Fruit fly (Drosophila melanogaster): ENCODE measurements around the gene CG15019.

The CG15019 gene

dm6 chr3L:4405922-4406321, at the start of gene CG15019:
Gene CG15019, minus strand, starts transcription at chr3L:4406059.
- no peak for TF ChIP-seq CG17801 (GFP tag; optimal IDR thresholded peaks at IDR 0.05; ENCODE audit: partially characterized antibody)

- no peak for TF ChIP-seq CG17801 (GFP tag; optimal IDR thresholded peaks at IDR 0.05; ENCODE audit: partially characterized antibody)
These were observed 41.4 kb upstream of the CG15019 start for dm6 chr3L:4447229-4447628.

- TF ChIP-seq CG17801 (GFP tag; optimal IDR thresholded peaks at IDR 0.05; ENCODE audit: partially characterized antibody) = no peak
These were observed 40.4 kb upstream of the CG15019 start, which contains the start of gene CG12607 for dm6 chr3L:4446273-4446672. Gene CG12607, plus strand, starts transcription at chr3L:4446573.

dm6 chr3L:4445824-4446223, 40.0 kb upstream of the CG15019 start:
- no peak for TF ChIP-seq CG17801 (GFP tag; optimal IDR thresholded peaks at IDR 0.05; ENCODE audit: partially characterized antibody)

dm6 chr3L:4442168-4442567, 36.3 kb upstream of the CG15019 start:
- no peak for TF ChIP-seq CG17801 (GFP tag; optimal IDR thresholded peaks at IDR 0.05; ENCODE audit: partially characterized antibody)

dm6 chr3L:4440153-4440552, 34.3 kb upstream of the CG15019 start:
- TF ChIP-seq CG17801 (GFP tag; optimal IDR thresholded peaks at IDR 0.05; ENCODE audit: partially characterized antibody) = no peak

- TF ChIP-seq CG17801 (GFP tag; optimal IDR thresholded peaks at IDR 0.05; ENCODE audit: partially characterized antibody) = no peak
These were observed 30.6 kb upstream of the CG15019 start, which contains the start of gene CG15021 for dm6 chr3L:4436421-4436820. Gene CG15021, plus strand, starts transcription at chr3L:4436721.

- TF ChIP-seq CG17801 (GFP tag; optimal IDR thresholded peaks at IDR 0.05; ENCODE audit: partially characterized antibody) = no peak
These were observed 25.4 kb upstream of the CG15019 start for dm6 chr3L:4431111-4431730.

- no peak for TF ChIP-seq CG17801 (GFP tag; optimal IDR thresholded peaks at IDR 0.05; ENCODE audit: partially characterized antibody)
These were observed 24.5 kb upstream of the CG15019 start for dm6 chr3L:4430331-4430730.

dm6 chr3L:4428918-4429546, 23.2 kb upstream of the CG15019 start, which contains the start of gene nAChRbeta1:
Gene nAChRbeta1, plus strand, starts transcription at chr3L:4429349.
- TF ChIP-seq CG17801 (GFP tag; optimal IDR thresholded peaks at IDR 0.05; ENCODE audit: partially characterized antibody) = no peak

- no peak for TF ChIP-seq CG17801 (GFP tag; optimal IDR thresholded peaks at IDR 0.05; ENCODE audit: partially characterized antibody)
These were observed 20.7 kb upstream of the CG15019 start for dm6 chr3L:4426581-4426980.

dm6 chr3L:4421362-4421761, 15.5 kb upstream of the CG15019 start, which contains the start of gene CG15020:
Gene CG15020, plus strand, starts transcription at chr3L:4421662.
- TF ChIP-seq CG17801 (GFP tag; optimal IDR thresholded peaks at IDR 0.05; ENCODE audit: partially characterized antibody) = no peak

dm6 chr3L:4417543-4417942, 11.7 kb upstream of the CG15019 start:
- TF ChIP-seq CG17801 (GFP tag; optimal IDR thresholded peaks at IDR 0.05; ENCODE audit: partially characterized antibody) = no peak

dm6 chr3L:4417068-4417467, 11.2 kb upstream of the CG15019 start:
- TF ChIP-seq CG17801 (GFP tag; optimal IDR thresholded peaks at IDR 0.05; ENCODE audit: partially characterized antibody) = no peak

- no peak for TF ChIP-seq CG17801 (GFP tag; optimal IDR thresholded peaks at IDR 0.05; ENCODE audit: partially characterized antibody)
These were observed 9.7 kb upstream of the CG15019 start for dm6 chr3L:4415326-4416274.

Data from ovary, adult (tissue).